Fruit fly (Drosophila melanogaster): ENCODE measurements around the gene Ttc30.

The Ttc30 gene

dm6 chr2L:13073797-13074196 is 32.8 kb upstream of the Ttc30 start (continued):
- TF ChIP-seq Fer2 (tag; optimal IDR thresholded peaks at IDR 0.05) (no peak), HLH4C (GFP tag; IDR thresholded peaks at IDR 0.05; ENCODE audit: partially characterized antibody) (no peak), Dp (GFP tag; optimal IDR thresholded peaks at IDR 0.05) (no peak), CG17912 (GFP tag; optimal IDR thresholded peaks at IDR 0.05) (no peak), E2f1 (GFP tag; IDR thresholded peaks at IDR 0.05) (peak; percentile 72), Eip74EF (GFP tag; optimal IDR thresholded peaks at IDR 0.05) (peak in 1 of 2 experiments; percentile 17), sr (GFP tag; IDR thresholded peaks at IDR 0.05) (0 out of 3 replicates have a peak, but pooled peaks have one; percentile 26), CG5245 (GFP tag; optimal IDR thresholded peaks at IDR 0.05) (peak; percentile 57), exex (tag; optimal IDR thresholded peaks at IDR 0.05) (no peak), Usf (GFP tag; optimal IDR thresholded peaks at IDR 0.05) (no peak), MTF-1 (GFP tag; optimal IDR thresholded peaks at IDR 0.05; ENCODE audit: borderline replicate concordance) (no peak), CG16813 (GFP tag; IDR thresholded peaks at IDR 0.05; ENCODE audit: partially characterized antibody) (no peak), zen2 (GFP tag; IDR thresholded peaks at IDR 0.05; ENCODE audit: partially characterized antibody) (no peak), rib (GFP tag; IDR thresholded peaks at IDR 0.05) (no peak), al (GFP tag; IDR thresholded peaks at IDR 0.05) (no peak), NC2β (GFP tag; optimal IDR thresholded peaks at IDR 0.05) (no peak), hth (optimal IDR thresholded peaks at IDR 0.05) (no peak), Side (GFP tag; optimal IDR thresholded peaks at IDR 0.05) (peak; percentile 39), cad (GFP tag; optimal IDR thresholded peaks at IDR 0.05) (no peak), sug (tag; optimal IDR thresholded peaks at IDR 0.05) (no peak), CG10267 (tag; optimal IDR thresholded peaks at IDR 0.05) (peak; percentile 45), trh (GFP tag; optimal IDR thresholded peaks at IDR 0.05) (no peak), kah (GFP tag; optimal IDR thresholded peaks at IDR 0.05) (no peak), CG7556 (GFP tag; optimal IDR thresholded peaks at IDR 0.05) (peak; percentile 56), pnt (GFP tag; optimal IDR thresholded peaks at IDR 0.05) (peak; percentile 51), CG1832 (GFP tag; optimal IDR thresholded peaks at IDR 0.05) (no peak), CG2678 (tag; optimal IDR thresholded peaks at IDR 0.05) (peak; percentile 59), tup (GFP tag; optimal IDR thresholded peaks at IDR 0.05) (no peak), esg (GFP tag; conservative IDR thresholded peaks at IDR 0.05) (peak; percentile 71), ato (GFP tag; IDR thresholded peaks at IDR 0.05; ENCODE audit: partially characterized antibody) (no peak), B-H1 (GFP tag; IDR thresholded peaks at IDR 0.05) (peak; percentile 42; the same call in 2 of the 3 replicates), run (tag; optimal IDR thresholded peaks at IDR 0.05) (no peak), lmd (GFP tag; IDR thresholded peaks at IDR 0.05) (peak; percentile 74), CG8281 (tag; optimal IDR thresholded peaks at IDR 0.05) (no peak), fd96Cb (tag; optimal IDR thresholded peaks at IDR 0.05) (peak; percentile 56), Sry-β (GFP tag; optimal IDR thresholded peaks at IDR 0.05) (no peak), eyg (GFP tag; optimal IDR thresholded peaks at IDR 0.05) (peak; percentile 18), jigr1 (GFP tag; IDR thresholded peaks at IDR 0.05) (0 out of 3 replicates have a peak, but pooled peaks have one; percentile 34), toy (GFP tag; IDR thresholded peaks at IDR 0.05) (no peak), Chrac-16 (GFP tag; optimal IDR thresholded peaks at IDR 0.05) (peak; percentile 35), Bgb (GFP tag; IDR thresholded peaks at IDR 0.05; ENCODE audit: partially characterized antibody) (no peak), CG9876 (GFP tag; optimal IDR thresholded peaks at IDR 0.05) (no peak), CG4404 (GFP tag; IDR thresholded peaks at IDR 0.05) (peak; percentile 47), Hsf (GFP tag; optimal IDR thresholded peaks at IDR 0.05) (peak; percentile 61), Xrp1 (GFP tag; IDR thresholded peaks at IDR 0.05) (peak; percentile 83), CG3065 (GFP tag; optimal IDR thresholded peaks at IDR 0.05) (no peak), dm (GFP tag; optimal IDR thresholded peaks at IDR 0.05) (no peak), CG9215 (GFP tag; IDR thresholded peaks at IDR 0.05) (peak; percentile 45; the same call in 1 of the 2 replicates), CG14441 (GFP tag; IDR thresholded peaks at IDR 0.05) (peak; percentile 72), br (optimal IDR thresholded peaks at IDR 0.05) (no peak), wdn (GFP tag; IDR thresholded peaks at IDR 0.05) (no peak), sna (GFP tag; IDR thresholded peaks at IDR 0.05; ENCODE audit: partially characterized antibody) (no peak)

Data from whole organism, embryonic.